Worm (Caenorhabditis elegans) whole organism, L3 larva: ENCODE results near the gene acr-24.

Source experiments
- R02D3.7 ChIP-seq: fragments of 150-350 bp; optimal IDR thresholded peaks from 2 replicates; lab custom pipeline; 2014; ENCODE audit warnings: missing biosample characterization, missing genetic modification characterization
- ceh-82 ChIP-seq: fragments of 150-350 bp; optimal IDR thresholded peaks from 2 replicates; lab custom pipeline; 2014; ENCODE audit warnings: missing biosample characterization, missing genetic modification characterization
- egl-27 ChIP-seq: sonication (generic microtip); optimal IDR thresholded peaks from 4 replicates; lab custom pipeline; 2017; ENCODE audit warnings: missing biosample characterization, missing genetic modification reagents, missing genetic modification characterization
- elt-1 ChIP-seq: fragments of 150-350 bp; optimal IDR thresholded peaks from 2 replicates; lab custom pipeline; 2014; ENCODE audit warnings: missing biosample characterization, missing genetic modification characterization
- lin-15B ChIP-seq: fragments of 150-350 bp; optimal IDR thresholded peaks from 2 replicates; lab custom pipeline; 2014; ENCODE audit warnings: missing biosample characterization, missing genetic modification characterization
- nhr-12 ChIP-seq: fragments of 150-350 bp; optimal IDR thresholded peaks from 2 replicates; lab custom pipeline; 2014; ENCODE audit warnings: missing biosample characterization, missing genetic modification characterization
- nhr-237 ChIP-seq: fragments of 150-350 bp; optimal IDR thresholded peaks from 2 replicates; lab custom pipeline; 2014; ENCODE audit warnings: missing biosample characterization, missing genetic modification characterization
- nhr-77 ChIP-seq: fragments of 150-350 bp; optimal IDR thresholded peaks from 2 replicates; lab custom pipeline; 2014; ENCODE audit warnings: missing biosample characterization, missing genetic modification characterization
- pha-4 ChIP-seq: fragments of 150-350 bp; optimal IDR thresholded peaks from 2 replicates; lab custom pipeline; 2014; ENCODE audit warnings: missing biosample characterization, missing genetic modification reagents, missing genetic modification characterization
- snpc-4 ChIP-seq: fragments of 150-350 bp; optimal IDR thresholded peaks from 2 replicates; lab custom pipeline; 2014; ENCODE audit warnings: missing biosample characterization, missing genetic modification characterization
- ztf-11 ChIP-seq: fragments of 150-350 bp; optimal IDR thresholded peaks from 2 replicates; lab custom pipeline; 2014; ENCODE audit warnings: missing biosample characterization, missing genetic modification characterization

- no peak for TF ChIP-seq nhr-77 (tag; lab: Kevin White, UChicago)
- no peak for TF ChIP-seq snpc-4 (tag; lab: Kevin White, UChicago)
- TF ChIP-seq lin-15B: no peak
- no peak for TF ChIP-seq elt-1 (tag; lab: Kevin White, UChicago)
- TF ChIP-seq pha-4 (tag; lab: Kevin White, UChicago): no peak
- TF ChIP-seq nhr-12: no peak
- no peak for TF ChIP-seq egl-27 (tag; lab: Kevin White, UChicago)
- no peak for TF ChIP-seq nhr-237 (tag; lab: Kevin White, UChicago)
- no peak for TF ChIP-seq ceh-82
- TF ChIP-seq R02D3.7: no peak
- no peak for TF ChIP-seq ztf-11 (tag; lab: Kevin White, UChicago)
Observed at ce11 chrIV:15473588-15474271, 23.6 kb upstream of the acr-24 start, which contains the start of gene Y73F8A.26.
